Worm (Caenorhabditis elegans): Measurements from ENCODE around the gene D1086.12.

- TF ChIP-seq M03D4.4 (tag; optimal IDR thresholded peaks at IDR 0.05) (no peak), unc-62 (GFP tag; optimal IDR thresholded peaks at IDR 0.05) (no peak)
Measured at ce11 chrV:14123176-14123575, 22.2 kb downstream of the D1086.12 start.
